Fruit fly (Drosophila melanogaster) whole organism, prepupa: ENCODE data around the gene Zn72D.

Experiments
- Blimp-1 ChIP-seq: fragments of 200-800 bp; sonication (Bioruptor generic); optimal IDR thresholded peaks from 3 replicates; lab custom pipeline; 2017; ENCODE audit warnings: missing biosample characterization, missing genetic modification characterization, mild to moderate bottlenecking, moderate library complexity, missing genetic modification reagents
- CG10631 ChIP-seq: fragments of 200-800 bp; sonication (Bioruptor generic); optimal IDR thresholded peaks from 2 replicates; lab custom pipeline; 2016; ENCODE audit warnings: missing biosample characterization, missing genetic modification characterization
- CG10669 ChIP-seq: fragments of 200-800 bp; sonication (Bioruptor generic); optimal IDR thresholded peaks from 3 replicates; lab custom pipeline; 2018; ENCODE audit warnings: missing biosample characterization, mild to moderate bottlenecking, missing genetic modification characterization, moderate library complexity
- CG11762 ChIP-seq: fragments of 200-800 bp; sonication (Bioruptor generic); optimal IDR thresholded peaks from 3 replicates; lab custom pipeline; 2016; ENCODE audit warnings: missing biosample characterization, missing genetic modification characterization; ENCODE audit not compliant: insufficient read depth
- CG15336 ChIP-seq: fragments of 200-800 bp; sonication (Bioruptor generic); IDR thresholded peaks from 2 replicates; pipeline ENCODE4 v1.3.6; 2022; ENCODE audit warnings: missing biosample characterization, missing genetic modification characterization
- CG1621 ChIP-seq: fragments of 200-800 bp; sonication (Bioruptor generic); optimal IDR thresholded peaks from 3 replicates; lab custom pipeline; 2018; ENCODE audit warnings: missing biosample characterization, mild to moderate bottlenecking, missing genetic modification characterization
- CG3032 ChIP-seq: fragments of 200-800 bp; optimal IDR thresholded peaks from 2 replicates; lab custom pipeline; 2019; ENCODE audit warnings: missing biosample characterization, mild to moderate bottlenecking, missing genetic modification characterization, moderate library complexity
- CG31627 ChIP-seq: fragments of 200-800 bp; sonication (Bioruptor generic); optimal IDR thresholded peaks from 3 replicates; lab custom pipeline; 2016; ENCODE audit warnings: missing biosample characterization, missing genetic modification characterization
- CG32006 ChIP-seq: fragments of 200-800 bp; sonication (Bioruptor generic); optimal IDR thresholded peaks from 3 replicates; lab custom pipeline; 2017; ENCODE audit warnings: missing biosample characterization, mild to moderate bottlenecking, missing genetic modification characterization
- CG3919 ChIP-seq: fragments of 200-800 bp; sonication (Bioruptor generic); optimal IDR thresholded peaks from 3 replicates; lab custom pipeline; 2016; ENCODE audit warnings: missing biosample characterization, missing genetic modification characterization
- CG4318 ChIP-seq: fragments of 200-800 bp; sonication (Bioruptor generic); optimal IDR thresholded peaks from 3 replicates; lab custom pipeline; 2017; ENCODE audit warnings: missing biosample characterization, mild to moderate bottlenecking, missing genetic modification characterization
- CG6808 ChIP-seq: fragments of 200-800 bp; sonication (Bioruptor generic); optimal IDR thresholded peaks from 3 replicates; lab custom pipeline; 2017; ENCODE audit warnings: missing biosample characterization, missing genetic modification characterization, mild to moderate bottlenecking, moderate library complexity, missing genetic modification reagents
- CG6854 ChIP-seq: fragments of 200-800 bp; sonication (Bioruptor generic); optimal IDR thresholded peaks from 2 replicates; lab custom pipeline; 2017; ENCODE audit warnings: missing biosample characterization, mild to moderate bottlenecking, missing genetic modification characterization
- CG8632 ChIP-seq: fragments of 200-800 bp; sonication (Bioruptor generic); optimal IDR thresholded peaks from 3 replicates; lab custom pipeline; 2016; ENCODE audit warnings: missing biosample characterization, missing genetic modification characterization
- Eip78C ChIP-seq: fragments of 200-800 bp; sonication (Bioruptor generic); peaks from one replicate; lab custom pipeline; 2016; ENCODE audit warnings: missing biosample characterization, missing genetic modification characterization
- Gug ChIP-seq: fragments of 200-800 bp; sonication (Bioruptor generic); IDR thresholded peaks from 2 replicates; pipeline ENCODE4 v1.3.6; 2022; ENCODE audit warnings: missing biosample characterization, missing genetic modification characterization
- Hr39 ChIP-seq: fragments of 200-800 bp; sonication (Bioruptor generic); optimal IDR thresholded peaks from 2 replicates; lab custom pipeline; 2016; ENCODE audit warnings: missing biosample characterization, missing genetic modification characterization
- Hr4 ChIP-seq: fragments of 200-800 bp; sonication (Bioruptor generic); optimal IDR thresholded peaks from 3 replicates; lab custom pipeline; 2016; ENCODE audit warnings: missing biosample characterization, missing genetic modification characterization
- Lpt ChIP-seq: fragments of 200-800 bp; sonication (Bioruptor generic); optimal IDR thresholded peaks from 3 replicates; lab custom pipeline; 2016; ENCODE audit warnings: missing biosample characterization, missing genetic modification characterization
- OdsH ChIP-seq: fragments of 200-800 bp; sonication (Bioruptor generic); optimal IDR thresholded peaks from 3 replicates; lab custom pipeline; 2016; ENCODE audit warnings: missing biosample characterization, missing genetic modification characterization
- Smox ChIP-seq: fragments of 200-800 bp; sonication (Bioruptor generic); optimal IDR thresholded peaks from 3 replicates; lab custom pipeline; 2016; ENCODE audit warnings: missing biosample characterization, missing genetic modification characterization
- eg ChIP-seq: fragments of 200-800 bp; sonication (Bioruptor generic); IDR thresholded peaks from 3 replicates; pipeline ENCODE4 v1.3.6; 2022; ENCODE audit warnings: missing biosample characterization, missing genetic modification characterization
- fd59A ChIP-seq: fragments of 200-800 bp; sonication (Bioruptor generic); optimal IDR thresholded peaks from 2 replicates; lab custom pipeline; 2017; ENCODE audit warnings: missing biosample characterization, mild to moderate bottlenecking, missing genetic modification characterization, missing genetic modification reagents
- lz ChIP-seq: fragments of 200-800 bp; sonication (Bioruptor generic); optimal IDR thresholded peaks from 3 replicates; lab custom pipeline; 2016; ENCODE audit warnings: missing biosample characterization, missing genetic modification characterization
- net ChIP-seq: fragments of 200-800 bp; sonication (Bioruptor generic); optimal IDR thresholded peaks from 3 replicates; lab custom pipeline; 2016; ENCODE audit warnings: missing biosample characterization, missing genetic modification characterization
- salr ChIP-seq, 2 experiments: fragments of 200-800 bp; sonication (Bioruptor generic); optimal IDR thresholded peaks; 3 replicates each; lab custom pipeline; 2016 to 2018; ENCODE audit warnings: missing biosample characterization in 2 of 2, missing genetic modification characterization in 2 of 2, mild to moderate bottlenecking in 1 of 2
- ss ChIP-seq, 2 experiments: fragments of 200-800 bp; sonication (Bioruptor generic); optimal IDR thresholded peaks; 2 replicates in 1 of 2; 3 replicates in 1 of 2; lab custom pipeline; 2017 to 2018; ENCODE audit warnings: mild to moderate bottlenecking in 2 of 2, missing biosample characterization in 2 of 2, missing genetic modification characterization in 2 of 2, moderate library complexity in 1 of 2
- svp ChIP-seq: fragments of 200-800 bp; sonication (Bioruptor generic); peaks from one replicate; lab custom pipeline; 2016; ENCODE audit warnings: missing biosample characterization, missing genetic modification characterization

Zn72D gene

DNA sequence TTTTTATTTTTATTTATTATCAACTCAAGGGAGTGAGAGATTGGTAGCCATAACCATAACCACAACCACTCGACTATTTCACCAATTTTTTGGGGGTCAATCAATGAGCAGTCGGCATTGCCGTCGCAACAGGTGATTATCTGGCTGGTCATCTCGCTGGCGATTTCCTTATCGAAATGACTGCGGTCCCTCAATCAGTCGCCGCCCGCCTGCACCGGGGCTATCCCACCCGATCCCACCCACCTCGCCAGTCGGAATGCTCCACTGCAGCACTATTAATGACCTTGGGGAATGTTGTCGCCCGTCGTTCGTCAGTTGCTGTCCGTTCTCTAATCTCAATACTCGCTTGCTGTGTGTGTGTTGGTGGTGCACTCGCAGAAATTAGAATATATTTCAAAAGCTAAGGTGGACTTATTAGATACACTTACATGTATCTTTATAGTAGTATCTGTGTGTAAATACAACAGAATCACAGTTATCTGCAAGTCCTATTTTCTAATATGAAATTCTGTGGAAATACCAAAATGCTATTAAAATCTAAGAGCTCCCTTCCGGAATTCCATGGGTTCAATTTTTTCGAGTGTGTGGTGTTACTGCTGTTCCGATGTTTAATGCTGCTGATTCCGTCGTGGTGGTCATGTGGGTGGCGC is 48.1 kb upstream of the Zn72D start (continued):
- TF ChIP-seq CG6854 (GFP tag; lab: Kevin White, UChicago) (no peak), Hr4 (peak; percentile 51), CG8632 (GFP tag; lab: Kevin White, UChicago) (peak; percentile 26), CG10631 (GFP tag; lab: Kevin White, UChicago) (peak; percentile 46), net (peak; percentile 27), CG1621 (tag; lab: Kevin White, UChicago) (no peak), Hr39 (peak; percentile 32), CG3919 (peak; percentile 22), Smox (GFP tag; lab: Kevin White, UChicago) (peak; percentile 32)

DNA sequence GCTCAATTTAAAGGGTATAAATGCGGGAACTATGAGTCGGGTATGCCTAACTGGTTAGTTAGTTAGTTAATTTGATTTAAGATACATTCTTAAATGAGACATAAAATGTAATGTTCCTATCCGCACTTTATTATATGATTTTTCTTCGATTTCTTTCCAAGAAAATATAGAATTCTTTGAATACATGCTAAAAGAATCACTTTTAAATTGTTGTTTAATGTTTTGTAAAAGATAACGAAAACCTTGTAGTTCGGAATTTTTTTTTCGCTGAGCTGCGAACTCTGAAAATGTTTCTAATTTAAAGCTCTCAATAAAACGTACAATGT is 47.6 kb upstream of the Zn72D start:
- TF ChIP-seq CG32006 (GFP tag; lab: Kevin White, UChicago) = no peak
- TF ChIP-seq Lpt (GFP tag; lab: Kevin White, UChicago) = no peak
- peak; percentile 1 for TF ChIP-seq CG4318
- TF ChIP-seq eg = no peak
- TF ChIP-seq Eip78C = peak; percentile 69
- peak; percentile 59 for TF ChIP-seq svp (GFP tag; lab: Kevin White, UChicago)
- no peak for TF ChIP-seq CG31627 (GFP tag; lab: Kevin White, UChicago)
- TF ChIP-seq CG11762 (GFP tag; lab: Kevin White, UChicago) = no peak
- peak; percentile 11 for TF ChIP-seq OdsH (GFP tag; lab: Kevin White, UChicago)
- peak; percentile 10 for TF ChIP-seq Hr4

DNA sequence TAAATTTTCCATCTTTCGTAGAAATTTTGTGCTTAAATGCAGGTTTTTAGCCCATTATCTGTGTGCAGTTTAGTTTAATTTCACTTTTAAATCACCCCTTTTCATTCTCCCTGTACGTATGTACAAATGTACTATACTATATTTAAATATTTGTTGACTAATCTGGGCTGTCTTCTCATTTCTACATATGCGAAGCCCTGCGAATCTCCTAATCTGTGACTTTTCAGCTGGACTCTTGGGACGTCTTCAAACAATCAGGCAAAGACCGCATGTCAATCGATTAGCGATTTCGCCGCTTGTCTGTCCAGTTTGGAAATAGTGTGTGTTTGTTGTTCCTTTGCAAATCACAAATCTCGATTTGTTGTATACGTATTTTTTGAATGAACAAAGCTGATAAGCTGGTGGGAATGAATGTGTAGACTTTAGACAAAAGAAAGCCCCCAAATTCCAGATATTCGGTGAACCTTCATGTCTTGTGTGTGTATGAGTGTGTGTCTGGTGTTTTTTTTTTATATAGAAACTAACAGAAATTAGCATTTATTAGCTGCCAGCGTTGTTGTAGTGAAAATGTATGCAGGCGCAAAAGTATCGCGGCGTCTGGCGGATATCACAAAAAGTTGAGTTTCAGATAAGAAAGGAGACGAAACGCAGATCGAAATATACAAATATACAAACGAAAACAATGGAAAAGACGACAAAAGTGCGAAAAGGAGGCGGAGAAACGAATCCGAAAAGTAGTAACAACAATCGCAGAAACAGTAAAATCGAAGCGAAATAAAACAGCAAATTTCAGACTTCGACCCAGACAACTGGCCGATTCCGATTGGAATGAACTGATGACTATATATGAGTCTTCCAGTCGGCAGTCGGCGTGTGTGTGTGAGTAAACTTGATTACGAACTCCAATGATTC is 47.0 kb upstream of the Zn72D start:
- TF ChIP-seq CG11762 (GFP tag; lab: Kevin White, UChicago) (no peak), CG31627 (GFP tag; lab: Kevin White, UChicago) (no peak), Gug (GFP tag; lab: Robert Waterston, UW) (no peak), CG6808 (GFP tag; lab: Kevin White, UChicago) (peak; percentile 11), fd59A (no peak), svp (GFP tag; lab: Kevin White, UChicago) (peak; percentile 75), CG15336 (GFP tag; lab: Robert Waterston, UW) (no peak), CG3032 (tag; lab: Kevin White, UChicago) (no peak), Blimp-1 (GFP tag; lab: Kevin White, UChicago) (no peak), lz (GFP tag; lab: Kevin White, UChicago) (no peak), Smox (GFP tag; lab: Kevin White, UChicago) (no peak), CG3919 (peak; percentile 9), CG10669 (GFP tag; lab: Kevin White, UChicago) (no peak), Hr4 (no peak), CG32006 (GFP tag; lab: Kevin White, UChicago) (no peak), salr (GFP tag; optimal IDR thresholded peaks at IDR 0.05; lab: Kevin White, UChicago) (no peak), ss (GFP tag; optimal IDR thresholded peaks at IDR 0.05; lab: Kevin White, UChicago) (peak; percentile 37 to 63)

DNA sequence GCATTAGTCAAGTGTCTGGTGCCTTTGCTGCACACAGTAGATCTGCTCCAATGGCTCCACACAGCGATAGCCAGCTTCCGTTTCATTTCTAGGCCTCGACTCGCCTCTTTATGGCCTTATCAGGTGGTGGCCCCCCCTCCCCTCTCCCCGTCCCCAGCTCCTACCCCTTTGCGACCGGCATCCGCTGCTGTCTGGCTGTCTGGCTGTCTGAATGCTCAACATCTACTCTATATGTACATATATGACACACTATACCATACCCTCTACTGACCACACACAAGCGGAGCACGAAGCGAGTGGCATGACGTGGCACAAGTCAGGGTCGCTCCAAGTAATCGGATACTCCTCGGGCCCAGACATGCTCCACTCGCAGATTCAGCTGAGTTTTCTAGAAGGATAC is 45.9 kb upstream of the Zn72D start:
- TF ChIP-seq eg (peak; percentile 29; the same call in 1 of the 3 replicates), salr (GFP tag; optimal IDR thresholded peaks at IDR 0.05; lab: Kevin White, UChicago) (peak in 1 of 2 experiments; percentile 5), net (no peak), ss (GFP tag; optimal IDR thresholded peaks at IDR 0.05; lab: Kevin White, UChicago) (peak; percentile 7 to 32)
